Fruit fly (Drosophila melanogaster) whole organism, embryonic: ENCODE data around the gene CG13131.

Experiments
- BtbVII ChIP-seq: fragments of 200-800 bp; sonication (Bioruptor generic); optimal IDR thresholded peaks from 3 replicates; lab custom pipeline; 2017; ENCODE audit warnings: missing biosample characterization, mild to moderate bottlenecking, missing genetic modification characterization
- CG11093 ChIP-seq: fragments of 200-800 bp; sonication (Bioruptor generic); IDR thresholded peaks from 3 replicates; pipeline ENCODE4 v1.3.6; 2022; ENCODE audit warnings: missing biosample characterization, missing genetic modification characterization
- CG12155 ChIP-seq: fragments of 200-800 bp; sonication (Bioruptor generic); optimal IDR thresholded peaks from 3 replicates; lab custom pipeline; 2016; ENCODE audit warnings: missing biosample characterization, missing genetic modification characterization
- CG12744 ChIP-seq: fragments of 200-800 bp; sonication (Bioruptor generic); optimal IDR thresholded peaks from 2 replicates; lab custom pipeline; 2016; ENCODE audit warnings: missing biosample characterization, missing genetic modification characterization
- CG14050 ChIP-seq: fragments of 200-800 bp; sonication (Bioruptor generic); IDR thresholded peaks from 3 replicates; pipeline ENCODE4 v1.3.6; 2022; ENCODE audit warnings: missing biosample characterization, missing genetic modification characterization
- CG17359 ChIP-seq: fragments of 200-800 bp; sonication (Bioruptor generic); optimal IDR thresholded peaks from 3 replicates; lab custom pipeline; 2018; ENCODE audit warnings: missing biosample characterization, mild to moderate bottlenecking, missing genetic modification characterization, moderate library complexity
- CG17829 ChIP-seq: fragments of 200-800 bp; optimal IDR thresholded peaks from 2 replicates; lab custom pipeline; 2019; ENCODE audit warnings: missing biosample characterization, mild to moderate bottlenecking, missing genetic modification characterization, moderate library complexity
- CG3407 ChIP-seq: fragments of 200-800 bp; sonication (Bioruptor generic); optimal IDR thresholded peaks from 2 replicates; lab custom pipeline; 2018; ENCODE audit warnings: missing biosample characterization, mild to moderate bottlenecking, missing genetic modification characterization
- CG34224 ChIP-seq: fragments of 200-800 bp; sonication (Bioruptor generic); IDR thresholded peaks from 3 replicates; pipeline ENCODE4 v1.3.6; 2022; ENCODE audit warnings: missing biosample characterization, missing genetic modification characterization; ENCODE audit not compliant: partially characterized antibody
- CG5180 ChIP-seq: fragments of 200-800 bp; sonication (Bioruptor generic); optimal IDR thresholded peaks from 3 replicates; lab custom pipeline; 2017; ENCODE audit warnings: missing biosample characterization, missing genetic modification characterization, mild to moderate bottlenecking, moderate library complexity, missing genetic modification reagents
- CG6272 ChIP-seq: fragments of 200-800 bp; sonication (Bioruptor generic); IDR thresholded peaks from 2 replicates; pipeline ENCODE4 v1.3.6; 2022; ENCODE audit warnings: missing biosample characterization, missing genetic modification characterization
- CG6791 ChIP-seq: fragments of 200-800 bp; sonication (Bioruptor generic); IDR thresholded peaks from 3 replicates; pipeline ENCODE4 v1.3.6; 2022; ENCODE audit warnings: missing biosample characterization, missing genetic modification characterization; ENCODE audit not compliant: partially characterized antibody
- CG7271 ChIP-seq: fragments of 200-800 bp; sonication (Bioruptor generic); optimal IDR thresholded peaks from 2 replicates; lab custom pipeline; 2018; ENCODE audit warnings: missing biosample characterization, mild to moderate bottlenecking, missing genetic modification characterization, moderate library complexity
- CG7745 ChIP-seq: fragments of 200-800 bp; sonication (Bioruptor generic); optimal IDR thresholded peaks from 2 replicates; lab custom pipeline; 2018; ENCODE audit warnings: missing biosample characterization, mild to moderate bottlenecking, missing genetic modification characterization, moderate library complexity
- CG8089 ChIP-seq: fragments of 200-800 bp; sonication (Bioruptor generic); optimal IDR thresholded peaks from 3 replicates; lab custom pipeline; 2016; ENCODE audit warnings: missing biosample characterization, missing genetic modification characterization
- CG8944 ChIP-seq: fragments of 200-800 bp; sonication (Bioruptor generic); optimal IDR thresholded peaks from 3 replicates; lab custom pipeline; 2016; ENCODE audit warnings: missing biosample characterization, missing genetic modification characterization
- CG9437 ChIP-seq: fragments of 200-800 bp; sonication (Bioruptor generic); optimal IDR thresholded peaks from 2 replicates; lab custom pipeline; 2018; ENCODE audit warnings: missing biosample characterization, mild to moderate bottlenecking, missing genetic modification characterization
- Dip2 ChIP-seq: fragments of 200-800 bp; sonication (Bioruptor generic); IDR thresholded peaks from 2 replicates; pipeline ENCODE4 v1.3.6; 2022; ENCODE audit warnings: missing biosample characterization, missing genetic modification characterization
- Dref ChIP-seq: fragments of 200-800 bp; sonication (Bioruptor generic); IDR thresholded peaks from 2 replicates; pipeline ENCODE4 v1.3.6; 2022; ENCODE audit warnings: missing biosample characterization, missing genetic modification characterization
- H2.0 ChIP-seq: fragments of 200-800 bp; sonication (Bioruptor generic); IDR thresholded peaks from 2 replicates; pipeline ENCODE4 v1.3.6; 2022; ENCODE audit warnings: missing biosample characterization, missing genetic modification characterization
- HHEX ChIP-seq: fragments of 200-800 bp; sonication (Bioruptor generic); optimal IDR thresholded peaks from 3 replicates; lab custom pipeline; 2017; ENCODE audit warnings: missing biosample characterization, mild to moderate bottlenecking, missing genetic modification characterization, missing genetic modification reagents
- Nf-YB ChIP-seq: fragments of 200-800 bp; sonication (Bioruptor generic); optimal IDR thresholded peaks from 3 replicates; lab custom pipeline; 2019; ENCODE audit warnings: missing biosample characterization, mild to moderate bottlenecking, missing genetic modification characterization, moderate library complexity
- Ravus ChIP-seq: fragments of 200-800 bp; sonication (Bioruptor generic); IDR thresholded peaks from 2 replicates; pipeline ENCODE4 v1.3.6; 2022; ENCODE audit warnings: missing biosample characterization, missing genetic modification characterization
- Spps ChIP-seq: fragments of 200-800 bp; sonication (Bioruptor generic); optimal IDR thresholded peaks from 2 replicates; lab custom pipeline; 2018; ENCODE audit warnings: missing biosample characterization, mild to moderate bottlenecking, missing genetic modification characterization
- ac ChIP-seq: fragments of 200-800 bp; sonication (Bioruptor generic); optimal IDR thresholded peaks from 3 replicates; lab custom pipeline; 2017; ENCODE audit warnings: missing biosample characterization, mild to moderate bottlenecking, missing genetic modification characterization
- chinmo ChIP-seq: fragments of 200-800 bp; sonication (Bioruptor generic); IDR thresholded peaks from 4 replicates; pipeline ENCODE4 v1.3.6; 2022; ENCODE audit warnings: missing biosample characterization, missing genetic modification characterization; ENCODE audit not compliant: partially characterized antibody
- croc ChIP-seq: fragments of 200-800 bp; sonication (Bioruptor generic); conservative IDR thresholded peaks from 3 replicates; pipeline ENCODE4 v1.3.6; 2022; ENCODE audit warnings: missing biosample characterization, missing genetic modification characterization
- crp ChIP-seq, 2 experiments: fragments of 200-800 bp; sonication (Bioruptor generic); optimal IDR thresholded peaks; 2 replicates in 1 of 2; 3 replicates in 1 of 2; lab custom pipeline; 2017; ENCODE audit warnings: missing biosample characterization in 2 of 2, missing genetic modification characterization in 2 of 2, mild to moderate bottlenecking in 1 of 2, moderate library complexity in 1 of 2
- da ChIP-seq: fragments of 200-800 bp; sonication (Bioruptor generic); optimal IDR thresholded peaks from 2 replicates; lab custom pipeline; 2016; ENCODE audit warnings: missing biosample characterization, missing genetic modification characterization
- dmrt11E ChIP-seq: fragments of 200-800 bp; sonication (Bioruptor generic); optimal IDR thresholded peaks from 3 replicates; lab custom pipeline; 2018; ENCODE audit warnings: missing biosample characterization, mild to moderate bottlenecking, missing genetic modification characterization, moderate library complexity
- ems ChIP-seq: fragments of 200-800 bp; sonication (Bioruptor generic); optimal IDR thresholded peaks from 3 replicates; lab custom pipeline; 2016; ENCODE audit warnings: missing biosample characterization, missing genetic modification characterization
- en ChIP-seq: fragments of 200-800 bp; sonication (Bioruptor generic); optimal IDR thresholded peaks from 2 replicates; lab custom pipeline; 2016; ENCODE audit warnings: missing biosample characterization, missing genetic modification characterization
- esg ChIP-seq: fragments of 200-800 bp; sonication (Bioruptor generic); conservative IDR thresholded peaks from 2 replicates; pipeline ENCODE4 v1.3.6; 2022; ENCODE audit warnings: missing biosample characterization, missing genetic modification characterization
- gsb ChIP-seq: fragments of 200-800 bp; sonication (Bioruptor generic); IDR thresholded peaks from 2 replicates; pipeline ENCODE4 v1.3.6; 2022; ENCODE audit warnings: missing biosample characterization, missing genetic modification characterization
- hbn ChIP-seq: fragments of 200-800 bp; sonication (Bioruptor generic); IDR thresholded peaks from 2 replicates; pipeline ENCODE4 v1.3.6; 2022; ENCODE audit warnings: missing biosample characterization, missing genetic modification characterization; ENCODE audit not compliant: partially characterized antibody
- her ChIP-seq: fragments of 200-800 bp; sonication (Bioruptor generic); optimal IDR thresholded peaks from 2 replicates; lab custom pipeline; 2016; ENCODE audit warnings: missing biosample characterization, missing genetic modification characterization
- ind ChIP-seq: fragments of 200-800 bp; sonication (Bioruptor generic); optimal IDR thresholded peaks from 3 replicates; lab custom pipeline; 2016; ENCODE audit warnings: missing biosample characterization, missing genetic modification characterization
- insv ChIP-seq, 2 experiments: fragments of 200-800 bp; sonication (Bioruptor generic); optimal IDR thresholded peaks; 3 replicates each; lab custom pipeline; 2016 to 2018; ENCODE audit warnings: missing biosample characterization in 2 of 2, missing genetic modification characterization in 2 of 2
- luna ChIP-seq: fragments of 200-800 bp; sonication (Bioruptor generic); optimal IDR thresholded peaks from 2 replicates; lab custom pipeline; 2016; ENCODE audit warnings: missing biosample characterization, missing genetic modification characterization
- nom ChIP-seq: fragments of 200-800 bp; sonication (Bioruptor generic); optimal IDR thresholded peaks from 2 replicates; lab custom pipeline; 2017; ENCODE audit warnings: missing biosample characterization, missing genetic modification characterization, mild to moderate bottlenecking, moderate library complexity, missing genetic modification reagents
- pros ChIP-seq: fragments of 200-800 bp; sonication (Bioruptor generic); optimal IDR thresholded peaks from 3 replicates; lab custom pipeline; 2019; ENCODE audit warnings: missing biosample characterization, mild to moderate bottlenecking, missing genetic modification characterization, moderate library complexity
- ro ChIP-seq: fragments of 200-800 bp; sonication (Bioruptor generic); IDR thresholded peaks from 2 replicates; pipeline ENCODE4 v1.3.6; 2022; ENCODE audit warnings: missing biosample characterization, missing genetic modification characterization
- sens ChIP-seq: fragments of 200-800 bp; sonication (Bioruptor generic); peaks from one replicate; lab custom pipeline; 2016; ENCODE audit warnings: missing biosample characterization, missing genetic modification characterization
- sr ChIP-seq: fragments of 200-800 bp; sonication (Bioruptor generic); IDR thresholded peaks from 3 replicates; pipeline ENCODE4 v1.3.6; 2022; ENCODE audit warnings: missing biosample characterization, missing genetic modification characterization
- tx ChIP-seq: fragments of 200-800 bp; sonication (Bioruptor generic); optimal IDR thresholded peaks from 2 replicates; lab custom pipeline; 2016; ENCODE audit warnings: missing biosample characterization, missing genetic modification characterization
- unc-4 ChIP-seq: fragments of 200-800 bp; sonication (Bioruptor generic); IDR thresholded peaks from 2 replicates; pipeline ENCODE4 v1.3.6; 2022; ENCODE audit warnings: missing biosample characterization, missing genetic modification characterization; ENCODE audit not compliant: partially characterized antibody
- usp ChIP-seq: fragments of >200 bp; optimal IDR thresholded peaks from 2 replicates; lab custom pipeline; 2017; ENCODE audit warnings: missing biosample characterization, missing genetic modification characterization
- zen ChIP-seq: fragments of 200-800 bp; sonication (Bioruptor generic); optimal IDR thresholded peaks from 3 replicates; lab custom pipeline; 2018; ENCODE audit warnings: missing biosample characterization, mild to moderate bottlenecking, missing genetic modification characterization, moderate library complexity

CG13131 gene

dm6 chr2L:10009800-10010658 is 7.2 kb downstream of the CG13131 start (continued):
- no peak for TF ChIP-seq usp
- TF ChIP-seq zen = peak; percentile 93
- TF ChIP-seq ro = peak; percentile 91
- TF ChIP-seq CG8089 (GFP tag; lab: Kevin White, UChicago) = peak; percentile 96
- peak; percentile 92 for TF ChIP-seq Ravus (GFP tag; lab: Robert Waterston, UW)
- 0 out of 2 replicates have a peak, but pooled peaks have one; percentile 14 for TF ChIP-seq unc-4
- peak; percentile 96 for TF ChIP-seq CG12744
- TF ChIP-seq hbn (GFP tag; lab: Robert Waterston, UW) = no peak; the same call in 1 of the 2 replicates
- peak; percentile 86 for TF ChIP-seq CG5180 (GFP tag; lab: Kevin White, UChicago)
- TF ChIP-seq croc = peak; percentile 93
- no peak for TF ChIP-seq CG34224 (GFP tag; lab: Robert Waterston, UW)
- peak; percentile 94 for TF ChIP-seq CG14050 (GFP tag; lab: Robert Waterston, UW)
- TF ChIP-seq en (GFP tag; lab: Kevin White, UChicago) = peak; percentile 94
- peak; percentile 14 to 26 for TF ChIP-seq insv (GFP tag; optimal IDR thresholded peaks at IDR 0.05; lab: Kevin White, UChicago)
- peak; percentile 97 for TF ChIP-seq CG12155
- TF ChIP-seq CG7271 = peak; percentile 72
- peak; percentile 96 for TF ChIP-seq luna (GFP tag; lab: Kevin White, UChicago)
- peak; percentile 95 for TF ChIP-seq CG17829
- peak; percentile 97 for TF ChIP-seq tx (GFP tag; lab: Kevin White, UChicago)
- TF ChIP-seq Nf-YB = peak; percentile 80
- peak; percentile 79 for TF ChIP-seq ac (GFP tag; lab: Kevin White, UChicago)
- peak; percentile 96 for TF ChIP-seq CG11093 (GFP tag; lab: Robert Waterston, UW)
- peak; percentile 95 for TF ChIP-seq HHEX (GFP tag; lab: Kevin White, UChicago)
- TF ChIP-seq CG8944 = peak; percentile 98
- TF ChIP-seq CG6791 = no peak
- peak; percentile 11 to 78 for TF ChIP-seq crp (GFP tag; optimal IDR thresholded peaks at IDR 0.05; lab: Kevin White, UChicago)
- TF ChIP-seq Dref = peak; percentile 48
- TF ChIP-seq CG17359 (tag; lab: Kevin White, UChicago) = peak; percentile 98
- peak; percentile 96 for TF ChIP-seq da (GFP tag; lab: Kevin White, UChicago)
- TF ChIP-seq BtbVII (GFP tag; lab: Kevin White, UChicago) = peak; percentile 95
- peak; percentile 94 for TF ChIP-seq dmrt11E (tag; lab: Kevin White, UChicago)
- peak; percentile 92 for TF ChIP-seq esg
- TF ChIP-seq Dip2 (GFP tag; lab: Robert Waterston, UW) = no peak; the same call in 1 of the 2 replicates
- TF ChIP-seq chinmo = peak; percentile 92; the same call in 3 of the 4 replicates
- TF ChIP-seq ems = peak; percentile 96
- peak; percentile 92 for TF ChIP-seq CG3407
- TF ChIP-seq sr (GFP tag; lab: Robert Waterston, UW) = peak; percentile 92
- peak; percentile 75 for TF ChIP-seq CG9437
- TF ChIP-seq nom = peak; percentile 98
- peak; percentile 97 for TF ChIP-seq her (GFP tag; lab: Kevin White, UChicago)
- peak; percentile 98 for TF ChIP-seq H2.0 (GFP tag; lab: Robert Waterston, UW)
- peak; percentile 64 for TF ChIP-seq CG7745 (tag; lab: Kevin White, UChicago)
- TF ChIP-seq ind (GFP tag; lab: Kevin White, UChicago) = peak; percentile 98
- TF ChIP-seq gsb (GFP tag; lab: Robert Waterston, UW) = peak; percentile 96
- peak; percentile 99 for TF ChIP-seq sens (GFP tag; lab: Kevin White, UChicago)
- TF ChIP-seq pros (GFP tag; lab: Kevin White, UChicago) = peak; percentile 68
- TF ChIP-seq Spps = peak; percentile 89
- peak; percentile 94 for TF ChIP-seq CG6272
